Fruit fly (Drosophila melanogaster): ENCODE data around the gene MED18.

DNA sequence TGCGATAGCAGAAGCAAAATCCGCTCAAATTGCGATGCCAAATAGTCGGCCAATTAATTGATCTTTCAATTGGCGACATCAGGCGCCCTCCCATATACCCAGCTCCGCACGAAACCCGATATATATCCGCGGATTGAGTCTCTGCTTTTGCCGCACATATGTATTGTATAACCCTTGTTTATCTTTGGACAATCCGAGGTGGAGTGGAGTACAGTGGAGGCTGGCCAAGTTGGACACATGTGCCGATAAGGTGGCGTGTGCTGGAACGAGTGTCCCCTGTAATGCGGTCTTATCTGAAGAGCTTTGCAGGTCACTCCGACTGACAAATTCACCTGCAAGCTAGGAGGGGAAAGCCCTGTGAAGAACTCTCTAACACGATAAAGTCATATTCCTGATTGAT, 43.8 kb downstream of the MED18 start:
- no peak for TF ChIP-seq h (GFP tag; optimal IDR thresholded peaks at IDR 0.05)
- no peak for TF ChIP-seq rgr (GFP tag; optimal IDR thresholded peaks at IDR 0.05)
- no peak for TF ChIP-seq HLH106 (tag; optimal IDR thresholded peaks at IDR 0.05)
- no peak for TF ChIP-seq psq (GFP tag; optimal IDR thresholded peaks at IDR 0.05)
- no peak for TF ChIP-seq dl (GFP tag; optimal IDR thresholded peaks at IDR 0.05; ENCODE audit: insufficient read depth in 1 of 2, partially characterized antibody in 2 of 2)
- TF ChIP-seq tai (GFP tag; optimal IDR thresholded peaks at IDR 0.05): no peak
- TF ChIP-seq dsf (GFP tag; optimal IDR thresholded peaks at IDR 0.05; ENCODE audit: borderline replicate concordance): no peak
- no peak for TF ChIP-seq lola (GFP tag; optimal IDR thresholded peaks at IDR 0.05)
- no peak for TF ChIP-seq pan (optimal IDR thresholded peaks at IDR 0.05)
- no peak for TF ChIP-seq usp (GFP tag; optimal IDR thresholded peaks at IDR 0.05)
- no peak for TF ChIP-seq foxo (GFP tag; optimal IDR thresholded peaks at IDR 0.05)
- no peak for TF ChIP-seq CG9705 (GFP tag; optimal IDR thresholded peaks at IDR 0.05)
- TF ChIP-seq Rel (GFP tag; optimal IDR thresholded peaks at IDR 0.05): no peak
- peak; percentile 55 for TF ChIP-seq Rel (tag; optimal IDR thresholded peaks at IDR 0.05)

Data from whole organism, wandering third instar larva.